Worm (Caenorhabditis elegans): ENCODE results near the gene F54D12.1.

F54D12.1 gene

ce11 chrII:1400105-1400504 is at the start of gene F54D12.1:
Gene F54D12.1, plus strand, starts transcription at chrII:1400405.
- TF ChIP-seq R02D3.7 (tag; optimal IDR thresholded peaks at IDR 0.05), result no peak
- no peak for TF ChIP-seq tbx-2 (tag; optimal IDR thresholded peaks at IDR 0.05)
- no peak for TF ChIP-seq fos-1 (tag; optimal IDR thresholded peaks at IDR 0.05)
- TF ChIP-seq skn-1 (tag; optimal IDR thresholded peaks at IDR 0.05), result no peak
- no peak for TF ChIP-seq egl-5 (tag; optimal IDR thresholded peaks at IDR 0.05)

ce11 chrII:1355480-1355879 is 44.7 kb upstream of the F54D12.1 start, which contains the start of gene C13A10.1:
Gene C13A10.1, minus strand, starts transcription at chrII:1355649.
- TF ChIP-seq ZK546.5 (tag; optimal IDR thresholded peaks at IDR 0.05), result no peak
- TF ChIP-seq elt-2 (tag; optimal IDR thresholded peaks at IDR 0.05), result peak; percentile 54
- no peak for TF ChIP-seq nhr-23 (tag; optimal IDR thresholded peaks at IDR 0.05)
- TF ChIP-seq zag-1 (tag; optimal IDR thresholded peaks at IDR 0.05), result no peak
- no peak for TF ChIP-seq nhr-25 (tag; optimal IDR thresholded peaks at IDR 0.05)
- TF ChIP-seq unc-62 (GFP tag; optimal IDR thresholded peaks at IDR 0.05), result no peak
- TF ChIP-seq pqm-1 (tag; optimal IDR thresholded peaks at IDR 0.05), result peak; percentile 26

- TF ChIP-seq pqm-1 (tag; optimal IDR thresholded peaks at IDR 0.05) (no peak), lsy-12 (tag; optimal IDR thresholded peaks at IDR 0.05) (no peak), nfya-1 (tag; optimal IDR thresholded peaks at IDR 0.05; ENCODE audit: insufficient read depth) (no peak), aly-2 (tag; optimal IDR thresholded peaks at IDR 0.05) (no peak), jun-1 (tag; optimal IDR thresholded peaks at IDR 0.05) (no peak), eor-1 (tag; optimal IDR thresholded peaks at IDR 0.05) (no peak), egl-5 (tag; optimal IDR thresholded peaks at IDR 0.05) (no peak), ztf-11 (tag; optimal IDR thresholded peaks at IDR 0.05) (no peak), lin-39 (tag; optimal IDR thresholded peaks at IDR 0.05) (no peak), unc-62 (GFP tag; optimal IDR thresholded peaks at IDR 0.05) (no peak), ceh-28 (tag; optimal IDR thresholded peaks at IDR 0.05) (no peak), skn-1 (tag; optimal IDR thresholded peaks at IDR 0.05) (no peak), mdl-1 (tag; optimal IDR thresholded peaks at IDR 0.05) (no peak)
Observed at ce11 chrII:1357262-1357661, 42.9 kb upstream of the F54D12.1 start.

DNA sequence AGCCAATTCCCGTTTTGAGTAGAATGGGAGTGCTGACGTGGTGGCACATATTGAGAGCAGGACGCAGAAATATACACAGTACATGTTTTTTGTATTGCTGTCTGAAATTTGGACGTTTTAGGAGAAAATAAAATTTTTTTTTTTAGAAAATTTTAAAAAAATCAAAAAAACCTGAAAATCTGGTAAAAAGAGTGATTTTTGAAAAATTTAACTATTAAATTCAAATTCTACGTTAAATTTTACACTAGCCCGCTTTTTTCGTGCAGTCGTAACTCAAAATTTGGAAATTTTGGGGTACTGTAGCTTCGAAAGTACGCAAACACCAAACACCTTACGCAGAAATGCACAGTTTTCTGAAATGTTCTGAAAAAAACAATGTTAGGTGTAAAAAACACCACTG is 42.3 kb upstream of the F54D12.1 start, which contains the start of gene C13A10.2:
Gene C13A10.2 (minus strand): TSS at position 101 of the 400 bp plus-strand sequence.
- TF ChIP-seq eor-1 (tag; optimal IDR thresholded peaks at IDR 0.05) (no peak), elt-2 (tag; optimal IDR thresholded peaks at IDR 0.05) (no peak)

DNA sequence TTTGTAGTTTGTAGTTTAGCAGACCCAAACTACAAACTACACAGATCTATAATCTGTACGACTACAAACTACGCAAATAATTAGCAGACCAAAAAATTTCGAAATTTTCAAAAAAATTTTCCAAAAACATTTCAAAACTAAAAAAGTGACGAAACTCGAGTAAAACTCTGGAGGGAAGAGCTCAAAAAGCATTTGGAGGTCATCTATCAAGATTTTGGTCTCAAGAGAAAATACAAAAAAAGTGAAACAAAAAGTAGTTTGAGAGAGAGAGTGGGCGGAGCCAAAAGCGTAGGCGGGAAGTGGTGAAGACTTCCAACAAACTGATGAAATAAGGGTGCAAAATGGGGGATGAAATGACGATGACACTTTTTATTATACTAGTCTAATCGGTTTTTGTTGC is 39.9 kb upstream of the F54D12.1 start:
- TF ChIP-seq lin-39 (tag; optimal IDR thresholded peaks at IDR 0.05) (peak; percentile 85), nfya-1 (tag; optimal IDR thresholded peaks at IDR 0.05; ENCODE audit: insufficient read depth) (peak; percentile 4), ceh-16 (tag; optimal IDR thresholded peaks at IDR 0.05) (no peak), nhr-43 (tag; optimal IDR thresholded peaks at IDR 0.05; ENCODE audit: poor library complexity, severe bottlenecking) (no peak), elt-1 (tag; optimal IDR thresholded peaks at IDR 0.05) (peak; percentile 54)

DNA sequence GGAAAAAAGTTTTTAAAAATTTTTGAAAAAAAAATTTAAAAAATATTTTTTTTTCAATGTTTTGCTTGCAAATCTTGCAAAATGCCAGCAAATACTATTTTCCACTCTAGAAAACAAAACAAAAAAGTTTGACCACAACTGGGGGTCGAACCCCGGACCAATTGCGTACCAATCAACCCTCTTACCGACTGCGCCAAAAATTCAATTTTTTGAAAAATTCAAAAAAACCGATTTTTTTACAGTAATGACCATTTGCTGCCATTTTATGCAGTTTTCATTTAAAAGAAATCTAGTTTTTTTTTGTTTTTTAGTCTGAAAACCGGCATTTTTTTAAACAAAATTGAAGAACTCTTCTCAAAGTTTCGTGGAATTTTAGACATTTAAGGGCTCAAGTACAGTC is 37.8 kb upstream of the F54D12.1 start:
- TF ChIP-seq pha-4 (tag; optimal IDR thresholded peaks at IDR 0.05) (no peak), nhr-77 (tag; optimal IDR thresholded peaks at IDR 0.05) (no peak), skn-1 (tag; optimal IDR thresholded peaks at IDR 0.05) (no peak), ztf-11 (tag; optimal IDR thresholded peaks at IDR 0.05) (no peak), aly-2 (tag; optimal IDR thresholded peaks at IDR 0.05) (no peak), nhr-12 (tag; optimal IDR thresholded peaks at IDR 0.05) (no peak), nhr-76 (tag; optimal IDR thresholded peaks at IDR 0.05) (no peak)

- TF ChIP-seq fkh-2 (tag; optimal IDR thresholded peaks at IDR 0.05) (no peak), pha-4 (tag; optimal IDR thresholded peaks at IDR 0.05) (no peak), nhr-43 (tag; optimal IDR thresholded peaks at IDR 0.05; ENCODE audit: poor library complexity, severe bottlenecking) (no peak)
Observed at ce11 chrII:1365985-1366384, 34.2 kb upstream of the F54D12.1 start.

All from whole organism, L3 larva.